Worm (Caenorhabditis elegans): ENCODE measurements around the gene C24B9.3.

- TF ChIP-seq ztf-4 (tag; optimal IDR thresholded peaks at IDR 0.05) = no peak
- no peak for TF ChIP-seq skn-1 (tag; optimal IDR thresholded peaks at IDR 0.05)
- TF ChIP-seq tbx-2 (tag; optimal IDR thresholded peaks at IDR 0.05) = no peak
- no peak for TF ChIP-seq nhr-237 (tag; optimal IDR thresholded peaks at IDR 0.05)
- TF ChIP-seq hmg-11 (tag; optimal IDR thresholded peaks at IDR 0.05) = no peak
- no peak for TF ChIP-seq ceh-9 (tag; optimal IDR thresholded peaks at IDR 0.05)
- TF ChIP-seq nhr-76 (tag; optimal IDR thresholded peaks at IDR 0.05) = no peak
- TF ChIP-seq lin-15B (tag; optimal IDR thresholded peaks at IDR 0.05) = no peak
- TF ChIP-seq elt-1 (tag; optimal IDR thresholded peaks at IDR 0.05) = no peak
- no peak for TF ChIP-seq nhr-12 (tag; optimal IDR thresholded peaks at IDR 0.05)
- no peak for TF ChIP-seq ztf-11 (tag; optimal IDR thresholded peaks at IDR 0.05)
- no peak for TF ChIP-seq elt-2 (tag; optimal IDR thresholded peaks at IDR 0.05)
Observed at ce11 chrV:2695935-2696334, 15.5 kb downstream of the C24B9.3 start, which contains the start of gene Y45G12B.3.
